Fruit fly (Drosophila melanogaster): ENCODE results near the gene shps.

The shps gene

DNA sequence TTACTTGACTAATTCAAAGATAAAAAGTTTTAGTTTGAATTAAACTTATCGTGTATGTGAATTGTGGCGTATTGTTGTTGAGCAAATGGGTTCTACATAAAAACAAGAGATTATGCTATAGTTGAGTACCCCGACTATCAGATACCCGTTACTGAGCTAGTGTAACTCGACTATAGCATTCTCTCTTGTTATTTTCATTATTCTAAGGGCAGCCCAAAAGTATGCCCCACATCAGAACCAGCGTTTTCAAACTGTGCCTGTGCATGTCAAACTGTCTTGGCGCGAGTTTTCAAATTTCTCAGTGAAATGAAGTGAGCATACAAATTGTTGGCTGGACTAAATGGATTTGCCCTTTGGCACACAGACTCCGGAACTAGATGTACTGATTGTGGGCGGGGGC lies at the start of gene shps:
Gene shps, plus strand, starts transcription at position 282 of the 400 bp plus-strand sequence.
- TF ChIP-seq Met (GFP tag; optimal IDR thresholded peaks at IDR 0.05) (no peak), Hr39 (GFP tag; optimal IDR thresholded peaks at IDR 0.05) (no peak), Eip78C (GFP tag) (no peak), Hr38 (GFP tag; optimal IDR thresholded peaks at IDR 0.05) (no peak), svp (GFP tag) (peak; percentile 40), fd85E (GFP tag; optimal IDR thresholded peaks at IDR 0.05) (no peak), cyc (GFP tag; optimal IDR thresholded peaks at IDR 0.05) (no peak), CG15336 (GFP tag; IDR thresholded peaks at IDR 0.05) (no peak)

DNA sequence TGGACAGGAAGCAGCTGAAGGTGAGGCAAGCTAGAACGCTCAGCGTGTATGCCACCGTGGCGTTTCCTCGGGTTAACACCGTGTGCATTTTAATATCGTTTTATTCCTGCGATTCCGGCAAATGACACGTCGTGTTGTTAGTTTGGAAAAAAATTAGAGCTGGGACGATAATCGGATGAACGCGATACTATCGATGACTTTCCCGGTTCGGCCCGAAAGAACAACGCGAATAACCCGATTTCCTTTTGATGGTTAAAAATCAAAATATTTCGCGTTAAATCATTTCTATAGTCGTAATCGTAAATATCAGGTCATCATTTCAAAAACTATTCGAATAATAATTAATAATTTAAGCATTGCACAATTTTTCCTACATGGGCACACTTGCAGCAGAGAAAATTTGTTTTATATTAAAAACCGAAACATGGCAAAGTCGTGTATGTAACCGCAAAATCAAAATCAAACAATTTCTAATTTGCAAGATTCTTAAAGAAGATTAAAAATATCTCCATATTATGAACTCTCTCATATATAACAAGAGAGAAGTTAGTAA lies 49.4 kb upstream of the shps start, which contains the start of gene Spase22-23:
Gene Spase22-23, minus strand, starts transcription at position 166 of the 553 bp plus-strand sequence.
- peak; percentile 76 for TF ChIP-seq CG1621 (tag; optimal IDR thresholded peaks at IDR 0.05)
- no peak for TF ChIP-seq Eip78C (GFP tag)

DNA sequence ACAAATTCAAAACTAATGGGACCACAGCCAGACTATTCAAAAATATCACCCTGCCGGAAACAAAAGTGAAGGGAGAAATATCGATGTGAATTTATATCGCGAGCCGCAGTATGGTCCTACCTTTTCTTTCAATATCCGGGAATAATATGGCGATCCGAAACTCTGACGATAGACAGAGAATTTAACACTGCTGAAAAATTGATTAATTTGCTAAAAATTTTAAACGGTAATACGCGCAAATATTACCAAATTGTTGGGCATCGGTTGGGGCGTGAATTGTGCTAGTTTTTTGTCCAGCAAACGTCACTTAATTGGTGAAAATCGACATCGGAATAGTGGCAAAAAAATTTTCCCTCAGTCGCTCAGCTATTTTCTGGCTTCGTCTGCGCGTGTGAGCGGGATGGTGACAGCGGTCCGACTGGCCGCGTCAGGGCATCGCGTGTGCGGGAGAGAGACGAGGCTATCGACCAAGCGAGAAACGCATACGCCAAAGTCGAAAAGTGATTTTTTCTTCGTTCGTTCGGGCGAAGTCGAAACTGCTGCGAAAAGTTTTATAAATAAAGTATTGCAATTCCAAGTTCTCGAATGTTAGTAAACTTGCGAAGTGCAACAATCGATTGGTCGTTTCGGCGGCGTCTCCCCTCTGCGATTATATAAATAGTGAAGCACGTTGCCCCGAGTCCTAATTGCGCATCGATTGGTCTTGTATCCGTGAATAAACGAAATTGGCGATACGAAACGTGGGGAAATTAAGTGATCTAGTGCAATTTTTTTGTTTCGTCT lies 48.8 kb upstream of the shps start, which contains the start of gene mask:
Gene mask, plus strand, starts transcription at position 140 of the 783 bp plus-strand sequence.
- peak; percentile 37 for TF ChIP-seq CG10631 (GFP tag; optimal IDR thresholded peaks at IDR 0.05)
- TF ChIP-seq fd59A (GFP tag; optimal IDR thresholded peaks at IDR 0.05): peak; percentile 42
- no peak for TF ChIP-seq Lpt (GFP tag; optimal IDR thresholded peaks at IDR 0.05)
- TF ChIP-seq achi (GFP tag; optimal IDR thresholded peaks at IDR 0.05): peak; percentile 62
- peak; percentile 71 for TF ChIP-seq CG8319 (GFP tag; optimal IDR thresholded peaks at IDR 0.05)
- TF ChIP-seq vri (GFP tag; optimal IDR thresholded peaks at IDR 0.05): no peak
- TF ChIP-seq CG16779 (tag; optimal IDR thresholded peaks at IDR 0.05): no peak
- TF ChIP-seq CG15336 (GFP tag; IDR thresholded peaks at IDR 0.05): 0 out of 2 replicates have a peak, but pooled peaks have one; percentile 11
- TF ChIP-seq net (GFP tag; optimal IDR thresholded peaks at IDR 0.05): peak; percentile 74
- TF ChIP-seq dsx (GFP tag; optimal IDR thresholded peaks at IDR 0.05; ENCODE audit: poor library complexity, severe bottlenecking): no peak
- peak; percentile 81 for TF ChIP-seq cyc (GFP tag; optimal IDR thresholded peaks at IDR 0.05)
- TF ChIP-seq lz (GFP tag; optimal IDR thresholded peaks at IDR 0.05): peak; percentile 79
- no peak for TF ChIP-seq CG32006 (GFP tag; optimal IDR thresholded peaks at IDR 0.05)
- peak; percentile 5 to 67 for TF ChIP-seq ss (GFP tag; optimal IDR thresholded peaks at IDR 0.05)
- peak; percentile 54 for TF ChIP-seq Blimp-1 (GFP tag; optimal IDR thresholded peaks at IDR 0.05)
- peak; percentile 65 to 79 for TF ChIP-seq salr (GFP tag; optimal IDR thresholded peaks at IDR 0.05)
- TF ChIP-seq CG3919 (GFP tag; optimal IDR thresholded peaks at IDR 0.05): peak; percentile 81
- peak; percentile 34 for TF ChIP-seq CG11762 (GFP tag; optimal IDR thresholded peaks at IDR 0.05; ENCODE audit: insufficient read depth)
- no peak for TF ChIP-seq pdm3 (GFP tag; optimal IDR thresholded peaks at IDR 0.05)
- peak; percentile 71 for TF ChIP-seq acj6 (GFP tag; optimal IDR thresholded peaks at IDR 0.05)
- TF ChIP-seq topi (GFP tag; optimal IDR thresholded peaks at IDR 0.05): peak; percentile 77
- peak; percentile 27 for TF ChIP-seq CG3032 (tag; optimal IDR thresholded peaks at IDR 0.05)
- TF ChIP-seq CG31627 (GFP tag; optimal IDR thresholded peaks at IDR 0.05): peak; percentile 76
- TF ChIP-seq fd85E (GFP tag; optimal IDR thresholded peaks at IDR 0.05): no peak
- TF ChIP-seq Hr4 (GFP tag; optimal IDR thresholded peaks at IDR 0.05): no peak
- peak; percentile 67; the same call in 2 of the 3 replicates for TF ChIP-seq eg (GFP tag; IDR thresholded peaks at IDR 0.05)
- TF ChIP-seq spab (GFP tag; optimal IDR thresholded peaks at IDR 0.05): peak; percentile 14
- peak; percentile 86 for TF ChIP-seq fkh (GFP tag; optimal IDR thresholded peaks at IDR 0.05)
- peak; percentile 88 for TF ChIP-seq CG6854 (GFP tag; optimal IDR thresholded peaks at IDR 0.05)
- peak; percentile 64 for TF ChIP-seq CG8632 (GFP tag; optimal IDR thresholded peaks at IDR 0.05)
- TF ChIP-seq CG11902 (GFP tag; optimal IDR thresholded peaks at IDR 0.05): peak; percentile 48
- TF ChIP-seq CG6163 (GFP tag; IDR thresholded peaks at IDR 0.05): peak; percentile 70
- TF ChIP-seq Ets96B (tag; optimal IDR thresholded peaks at IDR 0.05): peak; percentile 29
- TF ChIP-seq Ets21C (GFP tag; optimal IDR thresholded peaks at IDR 0.05): peak; percentile 45
- peak; percentile 67 for TF ChIP-seq Sox102F (GFP tag; optimal IDR thresholded peaks at IDR 0.05)
- peak; percentile 51 for TF ChIP-seq CG7368 (GFP tag; optimal IDR thresholded peaks at IDR 0.05)
- peak; percentile 43 for TF ChIP-seq CG6792 (GFP tag; optimal IDR thresholded peaks at IDR 0.05)
- peak; percentile 25 for TF ChIP-seq CG6808 (GFP tag; optimal IDR thresholded peaks at IDR 0.05)
- TF ChIP-seq CG1621 (tag; optimal IDR thresholded peaks at IDR 0.05): peak; percentile 23
- no peak for TF ChIP-seq CG6276 (GFP tag; optimal IDR thresholded peaks at IDR 0.05)

All from whole organism, prepupa.